Worm (Caenorhabditis elegans): Measurements from ENCODE around the gene C17H12.10.

- TF ChIP-seq mls-2 (tag; optimal IDR thresholded peaks at IDR 0.05) (no peak), ces-1 (GFP tag; optimal IDR thresholded peaks at IDR 0.05) (peak; percentile 76), snpc-4 (tag; optimal IDR thresholded peaks at IDR 0.05) (no peak), mep-1 (tag; optimal IDR thresholded peaks at IDR 0.05) (peak; percentile 24), ceh-39 (tag; optimal IDR thresholded peaks at IDR 0.05) (no peak), lin-13 (tag; optimal IDR thresholded peaks at IDR 0.05) (no peak), elt-3 (tag; optimal IDR thresholded peaks at IDR 0.05) (no peak), nhr-237 (tag; optimal IDR thresholded peaks at IDR 0.05) (peak; percentile 55), mab-5 (tag; optimal IDR thresholded peaks at IDR 0.05) (no peak), sptf-1 (tag; optimal IDR thresholded peaks at IDR 0.05) (no peak), hlh-1 (tag; optimal IDR thresholded peaks at IDR 0.05) (peak; percentile 22), ztf-11 (tag; optimal IDR thresholded peaks at IDR 0.05) (no peak), nhr-12 (tag; optimal IDR thresholded peaks at IDR 0.05) (no peak)
Observed at ce11 chrIV:6839091-6839522, 32.5 kb downstream of the C17H12.10 start.

Measured in whole organism, mixed stage, embryonic.